Worm (Caenorhabditis elegans) whole organism, L3 larva: ENCODE measurements around the gene mua-6.
A peak's percentile ranks its signal among the peaks of the same experiment; 100 is the strongest.

Source experiments
- R02D3.7 ChIP-seq: fragments of 150-350 bp; optimal IDR thresholded peaks from 2 replicates; lab custom pipeline; 2014; ENCODE audit warnings: missing biosample characterization, missing genetic modification characterization
- ZK546.5 ChIP-seq: sonication (generic microtip); optimal IDR thresholded peaks from 2 replicates; lab custom pipeline; 2017; ENCODE audit warnings: missing biosample characterization, missing genetic modification characterization
- aly-2 ChIP-seq: fragments of 150-350 bp; optimal IDR thresholded peaks from 2 replicates; lab custom pipeline; 2014; ENCODE audit warnings: missing biosample characterization, missing genetic modification characterization
- ama-1 ChIP-seq: fragments of 150-350 bp; optimal IDR thresholded peaks from 2 replicates; lab custom pipeline; 2018
- ceh-16 ChIP-seq: sonication (generic microtip); optimal IDR thresholded peaks from 2 replicates; lab custom pipeline; 2017; ENCODE audit warnings: missing biosample characterization, missing genetic modification characterization
- ceh-28 ChIP-seq: fragments of 150-350 bp; optimal IDR thresholded peaks from 2 replicates; lab custom pipeline; 2014; ENCODE audit warnings: missing biosample characterization, missing genetic modification reagents, missing genetic modification characterization
- ceh-9 ChIP-seq: sonication (generic microtip); optimal IDR thresholded peaks from 2 replicates; lab custom pipeline; 2018; ENCODE audit warnings: missing biosample characterization, missing genetic modification characterization
- daf-12 ChIP-seq: fragments of 150-350 bp; optimal IDR thresholded peaks from 2 replicates; lab custom pipeline; 2014; ENCODE audit warnings: missing biosample characterization, missing genetic modification reagents, missing genetic modification characterization
- egl-27 ChIP-seq: sonication (generic microtip); optimal IDR thresholded peaks from 4 replicates; lab custom pipeline; 2017; ENCODE audit warnings: missing biosample characterization, missing genetic modification reagents, missing genetic modification characterization
- elt-2 ChIP-seq: sonication (generic microtip); optimal IDR thresholded peaks from 2 replicates; lab custom pipeline; 2016; ENCODE audit warnings: missing genetic modification reagents, mild to moderate bottlenecking, missing genetic modification characterization, missing compliant biosample characterization
- elt-3 ChIP-seq, 3 experiments: fragments of 150-350 bp in 1 of 3; sonication (generic microtip) in 2 of 3; optimal IDR thresholded peaks; 2 replicates in 2 of 3; 4 replicates in 1 of 3; lab custom pipeline; 2014 to 2017; ENCODE audit warnings: missing biosample characterization in 3 of 3, missing genetic modification characterization in 3 of 3
- fkh-10 ChIP-seq: sonication (generic microtip); optimal IDR thresholded peaks from 2 replicates; lab custom pipeline; 2017; ENCODE audit warnings: missing biosample characterization, missing genetic modification reagents, missing genetic modification characterization
- fkh-2 ChIP-seq: fragments of 150-350 bp; optimal IDR thresholded peaks from 2 replicates; lab custom pipeline; 2014; ENCODE audit warnings: missing biosample characterization, missing genetic modification reagents, missing genetic modification characterization
- fos-1 ChIP-seq: fragments of 150-350 bp; optimal IDR thresholded peaks from 2 replicates; lab custom pipeline; 2014; ENCODE audit warnings: missing biosample characterization, missing genetic modification characterization
- hmg-11 ChIP-seq: sonication (generic microtip); optimal IDR thresholded peaks from 2 replicates; lab custom pipeline; 2016; ENCODE audit warnings: missing genetic modification characterization, missing compliant biosample characterization
- jun-1 ChIP-seq: fragments of 150-350 bp; optimal IDR thresholded peaks from 2 replicates; lab custom pipeline; 2014; ENCODE audit warnings: missing biosample characterization, missing genetic modification reagents, missing genetic modification characterization
- lin-15B ChIP-seq: fragments of 150-350 bp; optimal IDR thresholded peaks from 2 replicates; lab custom pipeline; 2014; ENCODE audit warnings: missing biosample characterization, missing genetic modification characterization
- lin-39 ChIP-seq: fragments of 150-350 bp; optimal IDR thresholded peaks from 2 replicates; lab custom pipeline; 2018; ENCODE audit warnings: missing biosample characterization, missing genetic modification reagents, missing genetic modification characterization
- lsy-12 ChIP-seq: sonication (generic microtip); optimal IDR thresholded peaks from 2 replicates; lab custom pipeline; 2016; ENCODE audit warnings: mild to moderate bottlenecking, missing genetic modification characterization, missing compliant biosample characterization
- mml-1 ChIP-seq: fragments of 150-350 bp; sonication (generic microtip); optimal IDR thresholded peaks from 3 replicates; lab custom pipeline; 2014; ENCODE audit warnings: missing biosample characterization, missing genetic modification characterization
- nfya-1 ChIP-seq: sonication (generic microtip); optimal IDR thresholded peaks from 2 replicates; lab custom pipeline; 2017; ENCODE audit warnings: missing genetic modification characterization, mild to moderate bottlenecking, missing compliant biosample characterization, antibody characterized with exemption, moderate library complexity; ENCODE audit not compliant: insufficient read depth
- nhr-23 ChIP-seq: fragments of 150-350 bp; optimal IDR thresholded peaks from 2 replicates; lab custom pipeline; 2014; ENCODE audit warnings: missing biosample characterization, missing genetic modification reagents, missing genetic modification characterization
- nhr-237 ChIP-seq: fragments of 150-350 bp; optimal IDR thresholded peaks from 2 replicates; lab custom pipeline; 2014; ENCODE audit warnings: missing biosample characterization, missing genetic modification characterization
- nhr-25 ChIP-seq: sonication (generic microtip); optimal IDR thresholded peaks from 2 replicates; lab custom pipeline; 2017; ENCODE audit warnings: missing biosample characterization, missing genetic modification characterization
- nhr-43 ChIP-seq: sonication (generic microtip); optimal IDR thresholded peaks from 2 replicates; lab custom pipeline; 2016; ENCODE audit warnings: mild to moderate bottlenecking, missing genetic modification characterization, missing compliant biosample characterization; ENCODE audit not compliant: poor library complexity, severe bottlenecking
- nhr-67 ChIP-seq: fragments of 150-350 bp; optimal IDR thresholded peaks from 2 replicates; lab custom pipeline; 2014; ENCODE audit warnings: missing biosample characterization, missing genetic modification characterization
- nhr-76 ChIP-seq: fragments of 150-350 bp; sonication (generic microtip); optimal IDR thresholded peaks from 5 replicates; lab custom pipeline; 2014; ENCODE audit warnings: missing biosample characterization, missing genetic modification characterization
- nhr-77 ChIP-seq: fragments of 150-350 bp; optimal IDR thresholded peaks from 2 replicates; lab custom pipeline; 2014; ENCODE audit warnings: missing biosample characterization, missing genetic modification characterization
- pha-4 ChIP-seq: fragments of 150-350 bp; optimal IDR thresholded peaks from 2 replicates; lab custom pipeline; 2014; ENCODE audit warnings: missing biosample characterization, missing genetic modification reagents, missing genetic modification characterization
- pqm-1 ChIP-seq: fragments of 150-350 bp; optimal IDR thresholded peaks from 2 replicates; lab custom pipeline; 2017; ENCODE audit warnings: missing biosample characterization, missing genetic modification characterization, inconsistent platforms
- skn-1 ChIP-seq: fragments of 150-350 bp; optimal IDR thresholded peaks from 2 replicates; lab custom pipeline; 2014; ENCODE audit warnings: missing biosample characterization, missing genetic modification characterization
- snpc-4 ChIP-seq: fragments of 150-350 bp; optimal IDR thresholded peaks from 2 replicates; lab custom pipeline; 2014; ENCODE audit warnings: missing biosample characterization, missing genetic modification characterization
- zag-1 ChIP-seq: fragments of 150-350 bp; optimal IDR thresholded peaks from 2 replicates; lab custom pipeline; 2014; ENCODE audit warnings: missing biosample characterization, missing genetic modification characterization
- ztf-4 ChIP-seq: fragments of 150-350 bp; optimal IDR thresholded peaks from 2 replicates; lab custom pipeline; 2014; ENCODE audit warnings: missing biosample characterization, missing genetic modification characterization

mua-6 gene

DNA sequence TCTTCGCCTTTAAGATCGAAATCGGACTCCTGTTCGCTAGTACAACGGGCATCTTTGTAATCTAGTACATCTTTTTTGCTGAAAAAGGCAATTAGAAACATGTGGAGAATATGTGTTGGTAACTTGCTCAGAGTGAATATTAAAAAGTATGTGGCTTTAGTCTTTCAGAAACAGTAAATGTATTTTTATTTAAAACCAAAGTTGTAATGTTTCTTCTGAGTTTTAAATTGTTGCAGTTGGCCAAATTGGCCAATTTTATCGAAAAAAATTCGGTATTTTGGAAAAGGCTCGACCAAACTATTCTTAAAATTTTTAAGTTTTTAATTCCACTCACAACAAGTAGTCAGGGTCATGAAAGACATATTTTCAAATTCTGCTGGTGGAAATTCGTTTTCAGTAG, 17.6 kb upstream of the mua-6 start, which contains the start of gene F52E10.2:
Gene F52E10.2 (minus strand): TSS at position 101 of the 400 bp plus-strand sequence.
- no peak for TF ChIP-seq ceh-9 (tag; lab: Kevin White, UChicago)
- no peak for TF ChIP-seq elt-2 (tag; lab: Kevin White, UChicago)
- no peak for TF ChIP-seq pqm-1 (tag; lab: Kevin White, UChicago)

DNA sequence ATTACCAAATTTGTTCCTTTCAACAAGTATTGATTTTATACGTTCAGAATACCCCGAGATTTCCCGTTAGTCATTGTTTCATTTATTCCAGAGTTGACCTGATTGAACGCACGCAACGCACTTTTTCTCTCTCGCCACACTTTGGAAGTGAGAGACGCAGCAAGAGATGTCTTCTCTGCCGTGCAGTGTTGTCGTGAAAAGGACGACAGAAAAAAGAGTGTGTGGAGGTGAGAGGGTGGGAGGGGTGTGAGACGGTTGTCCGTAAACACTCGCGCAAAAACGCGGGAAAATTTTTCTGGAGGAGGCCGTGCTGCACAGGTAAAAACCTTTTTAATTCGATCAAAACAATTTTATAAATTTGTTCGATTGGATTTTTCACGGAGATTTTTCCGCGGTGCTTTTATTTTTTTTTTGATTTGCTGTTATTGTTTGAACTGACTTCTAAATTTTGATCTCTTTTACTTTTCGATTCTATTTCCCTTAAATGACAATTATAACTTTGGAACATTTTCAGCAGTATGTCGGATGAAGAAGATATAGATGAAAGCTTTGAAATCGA, 9.8 kb upstream of the mua-6 start, which contains the start of gene sdc-1:
Gene sdc-1 (plus strand): TSS at position 509 of the 559 bp plus-strand sequence.
- TF ChIP-seq lin-15B (tag; lab: Kevin White, UChicago) (peak; percentile 21), ceh-28 (peak; percentile 51), skn-1 (tag; lab: Kevin White, UChicago) (peak; percentile 22), hmg-11 (tag; lab: Kevin White, UChicago) (peak; percentile 28), elt-2 (tag; lab: Kevin White, UChicago) (peak; percentile 32), pha-4 (peak; percentile 67), nfya-1 (peak; percentile 63), fkh-10 (GFP tag; lab: Kevin White, UChicago) (no peak), zag-1 (tag; lab: Kevin White, UChicago) (no peak), R02D3.7 (tag; lab: Kevin White, UChicago) (no peak), daf-12 (tag; lab: Kevin White, UChicago) (no peak), nhr-23 (tag; lab: Kevin White, UChicago) (peak; percentile 49)

DNA sequence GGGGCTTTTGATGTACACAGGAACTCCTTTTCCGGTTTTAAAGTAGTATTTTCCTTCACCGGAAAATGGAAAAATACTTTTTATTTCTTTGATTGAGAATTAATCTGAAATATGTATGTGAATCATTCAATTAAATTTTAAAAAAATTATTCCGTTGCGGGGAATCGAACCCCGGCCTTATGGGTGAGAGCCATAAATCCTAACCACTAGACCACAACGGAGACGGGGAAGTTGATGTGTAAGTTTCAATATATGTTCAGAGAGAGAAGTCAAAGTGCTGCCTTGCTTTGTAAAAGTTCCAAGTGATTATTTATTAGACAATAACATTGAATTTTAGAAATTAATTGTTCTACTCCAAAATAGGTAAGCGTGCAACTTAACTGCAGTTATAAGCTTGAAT, 5.7 kb upstream of the mua-6 start:
- TF ChIP-seq nhr-25, result no peak
- TF ChIP-seq elt-2 (tag; lab: Kevin White, UChicago), result peak; percentile 7
- TF ChIP-seq fos-1 (tag; lab: Kevin White, UChicago), result no peak
- TF ChIP-seq ceh-16 (tag; lab: Kevin White, UChicago), result no peak
- TF ChIP-seq aly-2 (tag; lab: Kevin White, UChicago), result no peak
- TF ChIP-seq nhr-43 (tag; lab: Kevin White, UChicago), result peak; percentile 38
- peak; percentile 26 for TF ChIP-seq nhr-77 (tag; lab: Kevin White, UChicago)
- peak; percentile 21 for TF ChIP-seq snpc-4 (tag; lab: Kevin White, UChicago)
- no peak for TF ChIP-seq fkh-2 (tag; lab: Kevin White, UChicago)
- TF ChIP-seq elt-3 (tag; optimal IDR thresholded peaks at IDR 0.05; lab: Kevin White, UChicago), result peak in 1 of 3 experiments; percentile 22
- peak; percentile 14 for TF ChIP-seq egl-27 (tag; lab: Kevin White, UChicago)
- TF ChIP-seq mml-1 (tag; lab: Kevin White, UChicago), result no peak
- TF ChIP-seq nhr-237, result no peak
- TF ChIP-seq nhr-23 (tag; lab: Kevin White, UChicago), result peak; percentile 6
- TF ChIP-seq nhr-76, result no peak
- TF ChIP-seq ama-1 (lab: Kevin White, UChicago), result no peak
- no peak for TF ChIP-seq R02D3.7 (tag; lab: Kevin White, UChicago)
- peak; percentile 10 for TF ChIP-seq jun-1 (tag; lab: Kevin White, UChicago)
- TF ChIP-seq nfya-1, result peak; percentile 19
- no peak for TF ChIP-seq skn-1 (tag; lab: Kevin White, UChicago)

DNA sequence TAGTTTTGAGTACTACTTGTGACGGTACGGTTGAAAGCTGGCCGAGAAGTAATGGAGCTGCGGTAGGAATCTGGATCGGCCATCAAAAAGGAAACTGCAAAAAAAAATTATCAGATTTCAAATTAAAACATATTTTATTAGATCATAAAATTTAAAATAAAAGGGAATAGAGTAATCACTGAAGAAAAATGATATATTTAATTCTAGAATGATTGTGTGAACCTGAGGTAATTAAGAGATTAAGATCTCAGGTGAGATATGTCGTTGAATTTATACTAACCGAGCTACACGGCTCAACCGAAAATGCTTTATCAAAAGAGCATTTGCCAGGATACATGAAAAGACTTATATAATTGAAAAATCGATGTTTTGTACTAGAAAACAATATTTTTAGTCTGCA, 4.5 kb upstream of the mua-6 start, which contains the start of gene ifa-3:
Gene ifa-3 (minus strand): TSS at position 101 of the 400 bp plus-strand sequence.
- TF ChIP-seq ZK546.5 (tag; lab: Kevin White, UChicago), result no peak
- TF ChIP-seq nhr-76, result no peak
- no peak for TF ChIP-seq aly-2 (tag; lab: Kevin White, UChicago)

DNA sequence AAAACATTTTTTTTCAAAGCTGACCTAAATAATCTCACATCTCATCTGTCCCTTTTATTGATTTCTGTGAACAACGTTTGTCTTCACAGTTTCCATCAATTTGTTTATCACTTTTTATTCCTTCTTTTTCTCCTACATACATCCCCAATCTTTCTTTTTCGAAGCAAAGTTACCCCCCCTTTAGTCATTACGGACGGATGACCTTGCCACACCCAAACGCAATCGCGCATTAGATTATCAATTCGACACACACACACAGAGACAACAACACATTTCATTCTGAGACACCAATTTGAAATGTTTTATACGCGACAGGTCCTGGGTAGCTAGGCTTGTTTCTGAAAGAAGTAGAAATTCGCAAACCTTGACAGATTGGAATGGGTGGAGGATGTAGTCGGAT, 2.2 kb downstream of the mua-6 start:
- TF ChIP-seq ceh-28, result no peak
- TF ChIP-seq nhr-25, result peak; percentile 62

DNA sequence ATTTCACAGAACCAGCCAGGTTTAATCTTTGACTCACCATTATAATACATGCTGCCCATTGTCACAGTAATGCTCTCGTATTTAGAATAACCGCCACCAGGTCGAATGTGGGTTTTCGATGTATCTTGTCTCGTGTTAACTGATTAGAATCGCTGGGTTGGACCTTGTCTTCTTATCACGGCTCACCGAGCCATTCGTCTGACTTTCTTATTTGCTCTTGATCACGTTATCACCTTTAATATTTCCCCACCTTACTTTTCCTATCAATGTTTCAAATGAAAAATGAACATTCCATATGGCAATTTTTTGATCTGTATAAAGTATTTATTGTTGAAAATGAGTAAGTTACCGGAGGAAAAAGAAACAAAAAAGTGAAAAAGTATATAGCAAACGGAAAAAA, 3.5 kb downstream of the mua-6 start, which contains the start of gene sgk-1:
Gene sgk-1 (minus strand): TSS at position 130 of the 400 bp plus-strand sequence.
- TF ChIP-seq fkh-2 (tag; lab: Kevin White, UChicago) (no peak), nhr-23 (tag; lab: Kevin White, UChicago) (no peak), lsy-12 (tag; lab: Kevin White, UChicago) (no peak), nhr-77 (tag; lab: Kevin White, UChicago) (no peak), nhr-67 (tag; lab: Kevin White, UChicago) (no peak), zag-1 (tag; lab: Kevin White, UChicago) (no peak), ceh-9 (tag; lab: Kevin White, UChicago) (no peak), elt-2 (tag; lab: Kevin White, UChicago) (peak; percentile 79), daf-12 (tag; lab: Kevin White, UChicago) (no peak), pqm-1 (tag; lab: Kevin White, UChicago) (peak; percentile 75), nfya-1 (no peak), R02D3.7 (tag; lab: Kevin White, UChicago) (no peak), lin-39 (tag; lab: Kevin White, UChicago) (no peak), ztf-4 (tag; lab: Kevin White, UChicago) (no peak), nhr-25 (no peak)
